Fruit fly (Drosophila melanogaster): ENCODE data around the gene CG14434.

The CG14434 gene

DNA sequence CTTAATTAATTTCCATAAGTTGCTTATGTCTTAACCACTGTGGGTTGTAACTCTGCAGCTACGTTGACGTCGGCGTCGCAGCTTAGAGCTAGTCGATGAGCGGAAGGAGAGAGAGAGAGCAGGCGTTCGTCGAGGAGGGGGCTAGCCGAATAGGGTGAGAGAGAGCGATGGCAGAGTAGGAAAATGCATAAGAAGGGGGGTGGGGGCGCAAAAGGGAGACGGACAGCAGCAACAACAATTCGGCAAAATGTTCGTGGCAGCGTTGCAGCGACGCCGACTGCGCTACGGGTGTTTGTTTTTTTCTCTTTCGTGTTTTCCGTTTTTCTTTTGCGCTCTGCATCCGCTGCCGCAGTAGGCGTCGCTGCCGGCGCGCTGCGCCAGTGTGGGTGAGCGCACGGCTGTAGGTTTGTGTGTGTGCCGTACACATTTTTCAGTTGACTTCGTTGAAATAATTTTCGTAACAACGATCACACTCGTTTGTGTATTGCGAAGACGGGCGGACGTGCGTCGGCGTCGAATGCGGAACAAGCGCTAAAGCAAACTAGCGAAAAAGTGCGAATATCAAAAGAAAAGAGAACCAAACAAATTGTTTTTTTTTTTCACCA, 1.1 kb upstream of the CG14434 start (continued):
- TF ChIP-seq abd-A (tag; optimal IDR thresholded peaks at IDR 0.05) (peak; percentile 37), tgo (GFP tag; IDR thresholded peaks at IDR 0.05) (peak; percentile 2; the same call in 1 of the 3 replicates), prd (optimal IDR thresholded peaks at IDR 0.05) (no peak), prd (GFP tag; IDR thresholded peaks at IDR 0.05) (0 out of 3 replicates have a peak, but pooled peaks have one; percentile 4), CG33557 (GFP tag; optimal IDR thresholded peaks at IDR 0.05) (peak; percentile 0), CG11398 (GFP tag; optimal IDR thresholded peaks at IDR 0.05) (no peak), CG7963 (GFP tag; IDR thresholded peaks at IDR 0.05; ENCODE audit: partially characterized antibody) (no peak; the same call in 2 of the 3 replicates), Ets65A (GFP tag) (peak; percentile 88), ac (GFP tag; optimal IDR thresholded peaks at IDR 0.05) (no peak), Opbp (GFP tag; IDR thresholded peaks at IDR 0.05; ENCODE audit: partially characterized antibody) (peak; percentile 55; the same call in 2 of the 3 replicates), klu (GFP tag; IDR thresholded peaks at IDR 0.05) (no peak), amos (GFP tag; IDR thresholded peaks at IDR 0.05; ENCODE audit: partially characterized antibody) (peak; percentile 35; the same call in 1 of the 2 replicates), rib (GFP tag; IDR thresholded peaks at IDR 0.05) (peak; percentile 77; the same call in 1 of the 2 replicates), ab (GFP tag; optimal IDR thresholded peaks at IDR 0.05) (no peak), inv (GFP tag; IDR thresholded peaks at IDR 0.05; ENCODE audit: partially characterized antibody) (no peak), CHES-1-like (GFP tag; optimal IDR thresholded peaks at IDR 0.05) (peak; percentile 25), bigmax (GFP tag; optimal IDR thresholded peaks at IDR 0.05) (no peak), ci (GFP tag; IDR thresholded peaks at IDR 0.05) (peak; percentile 67; the same call in 2 of the 3 replicates), bowl (GFP tag; IDR thresholded peaks at IDR 0.05) (no peak), Hmr (GFP tag; optimal IDR thresholded peaks at IDR 0.05) (peak; percentile 33), zen2 (GFP tag; IDR thresholded peaks at IDR 0.05; ENCODE audit: partially characterized antibody) (0 out of 3 replicates have a peak, but pooled peaks have one; percentile 24)

- TF ChIP-seq Vsx1 (GFP tag; optimal IDR thresholded peaks at IDR 0.05) (peak; percentile 10), sens (GFP tag) (peak; percentile 63), wek (GFP tag; optimal IDR thresholded peaks at IDR 0.05) (no peak), sqz (GFP tag; optimal IDR thresholded peaks at IDR 0.05) (peak; percentile 40), D19A (tag; optimal IDR thresholded peaks at IDR 0.05) (peak; percentile 71), Med (GFP tag) (peak; percentile 35), CG6791 (GFP tag; IDR thresholded peaks at IDR 0.05; ENCODE audit: partially characterized antibody) (0 out of 3 replicates have a peak, but pooled peaks have one; percentile 20), CG10267 (tag; optimal IDR thresholded peaks at IDR 0.05) (no peak)
These were observed 230 bp downstream of the CG14434 start for dm6 chrX:6866764-6867163.

DNA sequence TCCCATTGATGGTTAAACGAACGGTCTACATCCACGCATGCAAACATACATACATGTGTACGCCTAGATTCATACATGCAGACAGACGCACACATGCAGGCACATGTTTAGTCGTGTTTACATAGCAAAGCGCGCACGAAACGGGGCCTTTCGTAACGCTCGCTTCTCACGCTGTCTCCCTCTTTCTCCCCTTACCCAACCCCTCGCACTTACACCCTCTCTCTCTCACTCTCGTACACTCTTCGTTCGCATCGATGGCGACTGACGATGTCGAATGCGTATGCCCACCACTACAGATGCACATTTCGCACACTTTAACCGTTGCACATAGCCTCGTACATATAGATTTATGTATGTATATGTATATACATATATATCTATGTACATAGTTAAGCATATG, 954 bp downstream of the CG14434 start:
- TF ChIP-seq CG8924 (tag; optimal IDR thresholded peaks at IDR 0.05) (peak; percentile 9), Hey (tag; optimal IDR thresholded peaks at IDR 0.05) (peak; percentile 56), sqz (GFP tag; optimal IDR thresholded peaks at IDR 0.05) (peak; percentile 46), CG9797 (GFP tag; optimal IDR thresholded peaks at IDR 0.05) (no peak), D (optimal IDR thresholded peaks at IDR 0.05) (peak; percentile 57), D (GFP tag; optimal IDR thresholded peaks at IDR 0.05) (no peak), CG2129 (GFP tag; IDR thresholded peaks at IDR 0.05; ENCODE audit: partially characterized antibody) (no peak), lab (GFP tag; optimal IDR thresholded peaks at IDR 0.05) (peak; percentile 13), CG12071 (GFP tag; optimal IDR thresholded peaks at IDR 0.05) (peak; percentile 36), HmgZ (tag; optimal IDR thresholded peaks at IDR 0.05) (no peak), CG34376 (GFP tag; optimal IDR thresholded peaks at IDR 0.05) (peak; percentile 20), cg (GFP tag; optimal IDR thresholded peaks at IDR 0.05) (peak; percentile 88), pros (GFP tag; optimal IDR thresholded peaks at IDR 0.05) (peak; percentile 77), ssp (GFP tag; IDR thresholded peaks at IDR 0.05) (no peak), psq (GFP tag; optimal IDR thresholded peaks at IDR 0.05) (peak; percentile 45), pan (optimal IDR thresholded peaks at IDR 0.05) (no peak), pan (GFP tag; optimal IDR thresholded peaks at IDR 0.05 in 1 of 2, IDR thresholded peaks at IDR 0.05 in 1 of 2) (no peak), CG12391 (tag; optimal IDR thresholded peaks at IDR 0.05) (no peak), CG33557 (GFP tag; optimal IDR thresholded peaks at IDR 0.05) (peak; percentile 14), Spps (tag; optimal IDR thresholded peaks at IDR 0.05) (no peak), Ptx1 (GFP tag; IDR thresholded peaks at IDR 0.05) (no peak)
